Fruit fly (Drosophila melanogaster) whole organism, embryonic: ENCODE measurements around the gene Ing5.

Experiments used
- Bdp1 ChIP-seq: fragments of 200-800 bp; sonication (Bioruptor generic); optimal IDR thresholded peaks from 3 replicates; lab custom pipeline; 2016; ENCODE audit warnings: missing biosample characterization, missing genetic modification characterization
- CG10147 ChIP-seq: fragments of 200-800 bp; sonication (Bioruptor generic); optimal IDR thresholded peaks from 2 replicates; lab custom pipeline; 2019; ENCODE audit warnings: missing biosample characterization, mild to moderate bottlenecking, missing genetic modification characterization, moderate library complexity
- CG10267 ChIP-seq: fragments of 200-800 bp; sonication (Bioruptor generic); optimal IDR thresholded peaks from 2 replicates; lab custom pipeline; 2018; ENCODE audit warnings: missing biosample characterization, mild to moderate bottlenecking, missing genetic modification characterization, moderate library complexity
- CG10366 ChIP-seq: fragments of 200-800 bp; sonication (Bioruptor generic); IDR thresholded peaks from 2 replicates; pipeline ENCODE4 v1.3.6; 2022; ENCODE audit warnings: missing biosample characterization, missing genetic modification characterization
- CG10462 ChIP-seq: fragments of 200-800 bp; sonication (Bioruptor generic); optimal IDR thresholded peaks from 2 replicates; lab custom pipeline; 2016; ENCODE audit warnings: missing biosample characterization, missing genetic modification characterization
- CG10959 ChIP-seq: fragments of 200-800 bp; sonication (Bioruptor generic); IDR thresholded peaks from 2 replicates; pipeline ENCODE4 v1.3.6; 2022; ENCODE audit warnings: missing biosample characterization, missing genetic modification characterization
- CG12071 ChIP-seq: fragments of 200-800 bp; sonication (Bioruptor generic); optimal IDR thresholded peaks from 3 replicates; lab custom pipeline; 2018; ENCODE audit warnings: missing biosample characterization, mild to moderate bottlenecking, missing genetic modification characterization
- CG12219 ChIP-seq: fragments of 200-800 bp; sonication (Bioruptor generic); optimal IDR thresholded peaks from 3 replicates; lab custom pipeline; 2018; ENCODE audit warnings: missing biosample characterization, mild to moderate bottlenecking, missing genetic modification characterization
- CG15269 ChIP-seq: fragments of 200-800 bp; sonication (Bioruptor generic); optimal IDR thresholded peaks from 2 replicates; lab custom pipeline; 2018; ENCODE audit warnings: missing biosample characterization, mild to moderate bottlenecking, missing genetic modification characterization, moderate library complexity
- CG16863 ChIP-seq: fragments of 200-800 bp; sonication (Bioruptor generic); optimal IDR thresholded peaks from 3 replicates; lab custom pipeline; 2016; ENCODE audit warnings: missing biosample characterization, missing genetic modification characterization
- CG17568 ChIP-seq: fragments of 200-800 bp; sonication (Bioruptor generic); optimal IDR thresholded peaks from 2 replicates; lab custom pipeline; 2018; ENCODE audit warnings: missing biosample characterization, mild to moderate bottlenecking, missing genetic modification characterization, moderate library complexity
- CG30431 ChIP-seq: fragments of 200-800 bp; sonication (Bioruptor generic); optimal IDR thresholded peaks from 2 replicates; lab custom pipeline; 2017; ENCODE audit warnings: missing biosample characterization, missing genetic modification characterization
- CG3281 ChIP-seq: fragments of 200-800 bp; sonication (Bioruptor generic); optimal IDR thresholded peaks from 3 replicates; lab custom pipeline; 2017; ENCODE audit warnings: missing biosample characterization, mild to moderate bottlenecking, missing genetic modification characterization
- CG3407 ChIP-seq: fragments of 200-800 bp; sonication (Bioruptor generic); optimal IDR thresholded peaks from 2 replicates; lab custom pipeline; 2018; ENCODE audit warnings: missing biosample characterization, mild to moderate bottlenecking, missing genetic modification characterization
- CG43689 ChIP-seq: fragments of 200-800 bp; sonication (Bioruptor generic); IDR thresholded peaks from 2 replicates; pipeline ENCODE4 v1.3.6; 2022; ENCODE audit warnings: missing biosample characterization, missing genetic modification characterization
- CG4707 ChIP-seq: fragments of 200-800 bp; sonication (Bioruptor generic); optimal IDR thresholded peaks from 2 replicates; lab custom pipeline; 2018; ENCODE audit warnings: missing biosample characterization, mild to moderate bottlenecking, missing genetic modification characterization, moderate library complexity
- CG6254 ChIP-seq: fragments of 200-800 bp; sonication (Bioruptor generic); optimal IDR thresholded peaks from 3 replicates; lab custom pipeline; 2017; ENCODE audit warnings: mild to moderate bottlenecking, missing biosample characterization, missing genetic modification reagents, missing genetic modification characterization
- CG6813 ChIP-seq: fragments of 200-800 bp; sonication (Bioruptor generic); optimal IDR thresholded peaks from 2 replicates; lab custom pipeline; 2017; ENCODE audit warnings: missing biosample characterization, missing genetic modification characterization, mild to moderate bottlenecking, moderate library complexity, missing genetic modification reagents
- CG7928 ChIP-seq: fragments of 200-800 bp; sonication (Bioruptor generic); optimal IDR thresholded peaks from 2 replicates; lab custom pipeline; 2017; ENCODE audit warnings: missing biosample characterization, mild to moderate bottlenecking, missing genetic modification characterization
- CG9797 ChIP-seq: fragments of 200-800 bp; sonication (Bioruptor generic); optimal IDR thresholded peaks from 3 replicates; lab custom pipeline; 2018; ENCODE audit warnings: missing biosample characterization, mild to moderate bottlenecking, missing genetic modification characterization
- CG9817 ChIP-seq: fragments of 200-800 bp; sonication (Bioruptor generic); optimal IDR thresholded peaks from 2 replicates; lab custom pipeline; 2018; ENCODE audit warnings: missing biosample characterization, mild to moderate bottlenecking, missing genetic modification characterization, moderate library complexity
- CTCF ChIP-seq: fragments of 200-800 bp; sonication (Bioruptor generic); optimal IDR thresholded peaks from 2 replicates; lab custom pipeline; 2017; ENCODE audit warnings: missing biosample characterization, mild to moderate bottlenecking, missing genetic modification characterization, moderate library complexity
- Camta ChIP-seq: fragments of 200-800 bp; sonication (Bioruptor generic); optimal IDR thresholded peaks from 2 replicates; lab custom pipeline; 2016; ENCODE audit warnings: missing biosample characterization, missing genetic modification characterization
- Dll ChIP-seq: fragments of 200-800 bp; sonication (Bioruptor generic); IDR thresholded peaks from 4 replicates; pipeline ENCODE4 v1.3.6; 2022; ENCODE audit warnings: missing biosample characterization, missing genetic modification characterization; ENCODE audit not compliant: partially characterized antibody
- E2f1 ChIP-seq: fragments of 200-800 bp; sonication (Bioruptor generic); IDR thresholded peaks from 2 replicates; pipeline ENCODE4 v1.3.6; 2022; ENCODE audit warnings: missing biosample characterization, missing genetic modification characterization
- HLH54F ChIP-seq: fragments of 200-800 bp; sonication (Bioruptor generic); optimal IDR thresholded peaks from 3 replicates; lab custom pipeline; 2016; ENCODE audit warnings: missing biosample characterization, missing genetic modification characterization
- HmgD ChIP-seq: fragments of 200-800 bp; sonication (Bioruptor generic); optimal IDR thresholded peaks from 3 replicates; lab custom pipeline; 2016; ENCODE audit warnings: missing biosample characterization, missing genetic modification characterization
- Hr3 ChIP-seq: fragments of 200-800 bp; sonication (Bioruptor generic); optimal IDR thresholded peaks from 3 replicates; lab custom pipeline; 2016; ENCODE audit warnings: missing biosample characterization, missing genetic modification characterization
- Hr39 ChIP-seq: fragments of >200 bp; optimal IDR thresholded peaks from 2 replicates; lab custom pipeline; 2017
- Hsf ChIP-seq: fragments of 200-800 bp; sonication (Bioruptor generic); optimal IDR thresholded peaks from 3 replicates; lab custom pipeline; 2016; ENCODE audit warnings: missing biosample characterization, missing genetic modification characterization
- Nf-YB ChIP-seq: fragments of 200-800 bp; sonication (Bioruptor generic); optimal IDR thresholded peaks from 3 replicates; lab custom pipeline; 2019; ENCODE audit warnings: missing biosample characterization, mild to moderate bottlenecking, missing genetic modification characterization, moderate library complexity
- Opbp ChIP-seq: fragments of 200-800 bp; sonication (Bioruptor generic); IDR thresholded peaks from 3 replicates; pipeline ENCODE4 v1.3.6; 2022; ENCODE audit warnings: missing biosample characterization, missing genetic modification characterization; ENCODE audit not compliant: partially characterized antibody
- PHDP ChIP-seq: fragments of 200-800 bp; sonication (Bioruptor generic); optimal IDR thresholded peaks from 3 replicates; lab custom pipeline; 2018; ENCODE audit warnings: missing biosample characterization, mild to moderate bottlenecking, missing genetic modification characterization, moderate library complexity
- bab2 ChIP-seq: fragments of 200-800 bp; sonication (Bioruptor generic); optimal IDR thresholded peaks from 2 replicates; lab custom pipeline; 2016; ENCODE audit warnings: missing biosample characterization, missing genetic modification characterization
- cad ChIP-seq: fragments of >200 bp; optimal IDR thresholded peaks from 2 replicates; lab custom pipeline; 2017; ENCODE audit warnings: missing biosample characterization, missing genetic modification characterization
- caup ChIP-seq: fragments of 200-800 bp; sonication (Bioruptor generic); optimal IDR thresholded peaks from 3 replicates; lab custom pipeline; 2017; ENCODE audit warnings: missing biosample characterization, mild to moderate bottlenecking, missing genetic modification characterization, moderate library complexity; ENCODE audit not compliant: severe bottlenecking
- cg ChIP-seq: fragments of 200-800 bp; sonication (Bioruptor generic); optimal IDR thresholded peaks from 3 replicates; lab custom pipeline; 2019; ENCODE audit warnings: missing biosample characterization, mild to moderate bottlenecking, missing genetic modification characterization, moderate library complexity
- dimm ChIP-seq: fragments of 200-800 bp; sonication (Bioruptor generic); IDR thresholded peaks from 2 replicates; pipeline ENCODE4 v1.3.6; 2022; ENCODE audit warnings: missing biosample characterization, missing genetic modification characterization
- disco-r ChIP-seq: fragments of 200-800 bp; sonication (Bioruptor generic); optimal IDR thresholded peaks from 2 replicates; lab custom pipeline; 2016; ENCODE audit warnings: missing biosample characterization, missing genetic modification characterization
- ems ChIP-seq: fragments of 200-800 bp; sonication (Bioruptor generic); optimal IDR thresholded peaks from 3 replicates; lab custom pipeline; 2016; ENCODE audit warnings: missing biosample characterization, missing genetic modification characterization
- ewg ChIP-seq: fragments of 200-800 bp; sonication (Bioruptor generic); optimal IDR thresholded peaks from 3 replicates; lab custom pipeline; 2017; ENCODE audit warnings: mild to moderate bottlenecking, missing biosample characterization, missing genetic modification reagents, missing genetic modification characterization
- exex ChIP-seq: fragments of 200-800 bp; sonication (Bioruptor generic); optimal IDR thresholded peaks from 4 replicates; lab custom pipeline; 2018; ENCODE audit warnings: missing biosample characterization, mild to moderate bottlenecking, missing genetic modification characterization, moderate library complexity
- gro ChIP-seq: fragments of 200-800 bp; sonication (Bioruptor generic); optimal IDR thresholded peaks from 2 replicates; lab custom pipeline; 2016; ENCODE audit warnings: missing biosample characterization, missing genetic modification characterization
- gsb-n ChIP-seq: fragments of 200-800 bp; sonication (Bioruptor generic); optimal IDR thresholded peaks from 3 replicates; lab custom pipeline; 2018; ENCODE audit warnings: missing biosample characterization, mild to moderate bottlenecking, missing genetic modification characterization
- kni ChIP-seq: fragments of 200-800 bp; sonication (Bioruptor generic); optimal IDR thresholded peaks from 3 replicates; lab custom pipeline; 2017; ENCODE audit warnings: mild to moderate bottlenecking, missing biosample characterization, missing genetic modification reagents, missing genetic modification characterization
- lab ChIP-seq: fragments of 200-800 bp; sonication (Bioruptor generic); optimal IDR thresholded peaks from 3 replicates; lab custom pipeline; 2017; ENCODE audit warnings: missing biosample characterization, missing genetic modification characterization, mild to moderate bottlenecking, moderate library complexity, missing genetic modification reagents
- row ChIP-seq: fragments of 200-800 bp; sonication (Bioruptor generic); IDR thresholded peaks from 3 replicates; pipeline ENCODE4 v1.3.6; 2022; ENCODE audit warnings: missing biosample characterization, missing genetic modification characterization
- slbo ChIP-seq: fragments of 200-800 bp; sonication (Bioruptor generic); IDR thresholded peaks from 2 replicates; pipeline ENCODE4 v1.3.6; 2022; ENCODE audit warnings: missing biosample characterization, missing genetic modification characterization
- so ChIP-seq: fragments of 200-800 bp; sonication (Bioruptor generic); IDR thresholded peaks from 3 replicates; pipeline ENCODE4 v1.3.6; 2022; ENCODE audit warnings: missing biosample characterization, missing genetic modification characterization

Gene Ing5

dm6 chr2L:13398614-13399161 is 11.6 kb upstream of the Ing5 start, which contains the start of the genes CG10859 and CG7110 (continued):
- TF ChIP-seq dimm (GFP tag; lab: Robert Waterston, UW) = no peak
- TF ChIP-seq HmgD (GFP tag; lab: Kevin White, UChicago) = no peak
- TF ChIP-seq Hr3 = no peak
- TF ChIP-seq CG9817 (tag; lab: Kevin White, UChicago) = peak; percentile 24
- TF ChIP-seq kni (GFP tag; lab: Kevin White, UChicago) = no peak
- no peak for TF ChIP-seq CG30431 (GFP tag; lab: Kevin White, UChicago)
- TF ChIP-seq CG10366 (GFP tag; lab: Robert Waterston, UW) = no peak
- TF ChIP-seq lab (GFP tag; lab: Kevin White, UChicago) = peak; percentile 81
- TF ChIP-seq ewg (GFP tag; lab: Kevin White, UChicago) = peak; percentile 29
- TF ChIP-seq caup (GFP tag; lab: Kevin White, UChicago) = peak; percentile 79
- no peak for TF ChIP-seq CG10462 (GFP tag; lab: Kevin White, UChicago)
- TF ChIP-seq ems (GFP tag; lab: Kevin White, UChicago) = no peak
- peak; percentile 51 for TF ChIP-seq CG17568 (GFP tag; lab: Kevin White, UChicago)
- TF ChIP-seq CG3407 = no peak
- TF ChIP-seq so = no peak
- no peak for TF ChIP-seq Opbp (GFP tag; lab: Robert Waterston, UW)
- peak; percentile 69 for TF ChIP-seq CG3281
- no peak for TF ChIP-seq disco-r (GFP tag; lab: Kevin White, UChicago)
- TF ChIP-seq CG10959 = no peak
- peak; percentile 1 for TF ChIP-seq CG12219 (GFP tag; lab: Kevin White, UChicago)
- peak; percentile 60 for TF ChIP-seq CG10267 (tag; lab: Kevin White, UChicago)
- TF ChIP-seq CG7928 (GFP tag; lab: Kevin White, UChicago) = no peak
- peak; percentile 21 for TF ChIP-seq gro (GFP tag; lab: Kevin White, UChicago)
- no peak for TF ChIP-seq cg (GFP tag; lab: Kevin White, UChicago)

DNA sequence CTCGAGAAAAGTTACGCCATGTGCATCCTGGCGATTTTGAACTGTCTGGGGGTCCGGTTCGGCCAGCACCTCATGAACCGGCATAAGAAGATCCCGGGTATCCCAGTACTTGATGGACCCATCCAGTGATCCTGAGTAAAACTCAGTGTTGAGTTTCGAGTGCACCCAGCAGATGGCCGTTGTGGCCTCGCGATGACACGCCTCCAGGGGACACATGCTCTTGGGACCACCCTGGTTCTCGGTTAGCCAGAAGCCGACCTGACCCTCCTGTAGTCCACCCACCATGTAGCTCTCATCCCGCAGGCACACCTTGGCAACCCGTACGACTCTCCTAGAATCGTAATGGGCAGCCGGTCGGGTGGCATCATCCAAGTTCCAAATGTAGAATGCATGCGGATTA is 10.3 kb upstream of the Ing5 start:
- TF ChIP-seq CG10147 (no peak), CG6254 (GFP tag; lab: Kevin White, UChicago) (no peak), Opbp (GFP tag; lab: Robert Waterston, UW) (no peak), CG16863 (GFP tag; lab: Kevin White, UChicago) (no peak), HLH54F (no peak), Camta (GFP tag; lab: Kevin White, UChicago) (no peak), PHDP (tag; lab: Kevin White, UChicago) (no peak), CG9797 (GFP tag; lab: Kevin White, UChicago) (no peak), Hr39 (lab: Kevin White, UChicago) (no peak), gsb-n (tag; lab: Kevin White, UChicago) (no peak)

dm6 chr2L:13396084-13396483 is 9.0 kb upstream of the Ing5 start, which contains the start of gene CG16957:
Gene CG16957, minus strand, starts transcription at chr2L:13396184.
- TF ChIP-seq slbo (GFP tag; lab: Robert Waterston, UW) (no peak), Bdp1 (GFP tag; lab: Kevin White, UChicago) (no peak), Nf-YB (GFP tag; lab: Kevin White, UChicago) (no peak), E2f1 (GFP tag; lab: Robert Waterston, UW) (no peak), so (no peak), exex (no peak), CTCF (no peak), CG4707 (GFP tag; lab: Kevin White, UChicago) (no peak), CG43689 (no peak), CG6813 (GFP tag; lab: Kevin White, UChicago) (no peak), cad (GFP tag; lab: Kevin White, UChicago) (no peak), row (GFP tag; lab: Robert Waterston, UW) (no peak), Hr3 (no peak), bab2 (GFP tag; lab: Kevin White, UChicago) (no peak), CG15269 (no peak), Hsf (no peak), CG12071 (GFP tag; lab: Kevin White, UChicago) (no peak), Dll (GFP tag; lab: Robert Waterston, UW) (no peak)
